Fruit fly (Drosophila melanogaster) whole organism, prepupa: Measurements from ENCODE around the gene Cnep1r2.

Experiments used
- CG10631 ChIP-seq: fragments of 200-800 bp; sonication (Bioruptor generic); optimal IDR thresholded peaks from 2 replicates; lab custom pipeline; 2016; ENCODE audit warnings: missing biosample characterization, missing genetic modification characterization
- CG10669 ChIP-seq: fragments of 200-800 bp; sonication (Bioruptor generic); optimal IDR thresholded peaks from 3 replicates; lab custom pipeline; 2018; ENCODE audit warnings: missing biosample characterization, mild to moderate bottlenecking, missing genetic modification characterization, moderate library complexity
- CG11762 ChIP-seq: fragments of 200-800 bp; sonication (Bioruptor generic); optimal IDR thresholded peaks from 3 replicates; lab custom pipeline; 2016; ENCODE audit warnings: missing biosample characterization, missing genetic modification characterization; ENCODE audit not compliant: insufficient read depth
- CG11902 ChIP-seq: fragments of 200-800 bp; sonication (Bioruptor generic); optimal IDR thresholded peaks from 3 replicates; lab custom pipeline; 2016; ENCODE audit warnings: missing biosample characterization, missing genetic modification characterization
- CG15336 ChIP-seq: fragments of 200-800 bp; sonication (Bioruptor generic); IDR thresholded peaks from 2 replicates; pipeline ENCODE4 v1.3.6; 2022; ENCODE audit warnings: missing biosample characterization, missing genetic modification characterization
- CG1621 ChIP-seq: fragments of 200-800 bp; sonication (Bioruptor generic); optimal IDR thresholded peaks from 3 replicates; lab custom pipeline; 2018; ENCODE audit warnings: missing biosample characterization, mild to moderate bottlenecking, missing genetic modification characterization
- CG16779 ChIP-seq: fragments of 200-800 bp; sonication (Bioruptor generic); optimal IDR thresholded peaks from 3 replicates; lab custom pipeline; 2017; ENCODE audit warnings: missing biosample characterization, mild to moderate bottlenecking, missing genetic modification characterization
- CG3032 ChIP-seq: fragments of 200-800 bp; optimal IDR thresholded peaks from 2 replicates; lab custom pipeline; 2019; ENCODE audit warnings: missing biosample characterization, mild to moderate bottlenecking, missing genetic modification characterization, moderate library complexity
- CG31627 ChIP-seq: fragments of 200-800 bp; sonication (Bioruptor generic); optimal IDR thresholded peaks from 3 replicates; lab custom pipeline; 2016; ENCODE audit warnings: missing biosample characterization, missing genetic modification characterization
- CG32006 ChIP-seq: fragments of 200-800 bp; sonication (Bioruptor generic); optimal IDR thresholded peaks from 3 replicates; lab custom pipeline; 2017; ENCODE audit warnings: missing biosample characterization, mild to moderate bottlenecking, missing genetic modification characterization
- CG34406 ChIP-seq: fragments of 200-800 bp; sonication (Bioruptor generic); optimal IDR thresholded peaks from 3 replicates; lab custom pipeline; 2016; ENCODE audit warnings: missing biosample characterization, missing genetic modification characterization
- CG3919 ChIP-seq: fragments of 200-800 bp; sonication (Bioruptor generic); optimal IDR thresholded peaks from 3 replicates; lab custom pipeline; 2016; ENCODE audit warnings: missing biosample characterization, missing genetic modification characterization
- CG6163 ChIP-seq: fragments of 200-800 bp; sonication (Bioruptor generic); IDR thresholded peaks from 3 replicates; pipeline ENCODE4 v1.3.6; 2022; ENCODE audit warnings: missing biosample characterization, missing genetic modification characterization
- CG6276 ChIP-seq: fragments of 200-800 bp; sonication (Bioruptor generic); optimal IDR thresholded peaks from 2 replicates; lab custom pipeline; 2017; ENCODE audit warnings: missing biosample characterization, mild to moderate bottlenecking, missing genetic modification characterization
- CG6792 ChIP-seq: fragments of 200-800 bp; sonication (Bioruptor generic); optimal IDR thresholded peaks from 3 replicates; lab custom pipeline; 2016; ENCODE audit warnings: missing biosample characterization, missing genetic modification characterization
- CG6808 ChIP-seq: fragments of 200-800 bp; sonication (Bioruptor generic); optimal IDR thresholded peaks from 3 replicates; lab custom pipeline; 2017; ENCODE audit warnings: missing biosample characterization, missing genetic modification characterization, mild to moderate bottlenecking, moderate library complexity, missing genetic modification reagents
- CG6854 ChIP-seq: fragments of 200-800 bp; sonication (Bioruptor generic); optimal IDR thresholded peaks from 2 replicates; lab custom pipeline; 2017; ENCODE audit warnings: missing biosample characterization, mild to moderate bottlenecking, missing genetic modification characterization
- CG7368 ChIP-seq: fragments of 200-800 bp; sonication (Bioruptor generic); optimal IDR thresholded peaks from 3 replicates; lab custom pipeline; 2016; ENCODE audit warnings: missing biosample characterization, missing genetic modification characterization
- CG8119 ChIP-seq: fragments of 200-800 bp; sonication (Bioruptor generic); IDR thresholded peaks from 3 replicates; pipeline ENCODE4 v1.3.6; 2022; ENCODE audit warnings: missing biosample characterization, missing genetic modification characterization
- CG8319 ChIP-seq: fragments of 200-800 bp; sonication (Bioruptor generic); optimal IDR thresholded peaks from 3 replicates; lab custom pipeline; 2016; ENCODE audit warnings: missing biosample characterization, missing genetic modification characterization
- CG8632 ChIP-seq: fragments of 200-800 bp; sonication (Bioruptor generic); optimal IDR thresholded peaks from 3 replicates; lab custom pipeline; 2016; ENCODE audit warnings: missing biosample characterization, missing genetic modification characterization
- Eip75B ChIP-seq: fragments of 200-800 bp; sonication (Bioruptor generic); optimal IDR thresholded peaks from 3 replicates; lab custom pipeline; 2016; ENCODE audit warnings: missing biosample characterization, missing genetic modification characterization
- Eip78C ChIP-seq: fragments of 200-800 bp; sonication (Bioruptor generic); peaks from one replicate; lab custom pipeline; 2016; ENCODE audit warnings: missing biosample characterization, missing genetic modification characterization
- Eip93F ChIP-seq: fragments of 200-800 bp; sonication (Bioruptor generic); optimal IDR thresholded peaks from 2 replicates; lab custom pipeline; 2016; ENCODE audit warnings: missing biosample characterization, mild to moderate bottlenecking, missing genetic modification characterization
- Ets21C ChIP-seq: fragments of 200-800 bp; sonication (Bioruptor generic); optimal IDR thresholded peaks from 3 replicates; lab custom pipeline; 2016; ENCODE audit warnings: missing biosample characterization, missing genetic modification characterization
- Ets96B ChIP-seq: fragments of 200-800 bp; optimal IDR thresholded peaks from 2 replicates; lab custom pipeline; 2019; ENCODE audit warnings: missing biosample characterization, mild to moderate bottlenecking, missing genetic modification characterization, moderate library complexity
- Hr4 ChIP-seq: fragments of 200-800 bp; sonication (Bioruptor generic); optimal IDR thresholded peaks from 3 replicates; lab custom pipeline; 2016; ENCODE audit warnings: missing biosample characterization, missing genetic modification characterization
- Lpt ChIP-seq: fragments of 200-800 bp; sonication (Bioruptor generic); optimal IDR thresholded peaks from 3 replicates; lab custom pipeline; 2016; ENCODE audit warnings: missing biosample characterization, missing genetic modification characterization
- Met ChIP-seq: fragments of 200-800 bp; sonication (Bioruptor generic); optimal IDR thresholded peaks from 3 replicates; lab custom pipeline; 2016; ENCODE audit warnings: missing biosample characterization, missing genetic modification characterization
- OdsH ChIP-seq: fragments of 200-800 bp; sonication (Bioruptor generic); optimal IDR thresholded peaks from 3 replicates; lab custom pipeline; 2016; ENCODE audit warnings: missing biosample characterization, missing genetic modification characterization
- Smox ChIP-seq: fragments of 200-800 bp; sonication (Bioruptor generic); optimal IDR thresholded peaks from 3 replicates; lab custom pipeline; 2016; ENCODE audit warnings: missing biosample characterization, missing genetic modification characterization
- Sox14 ChIP-seq: fragments of 200-800 bp; sonication (Bioruptor generic); optimal IDR thresholded peaks from 3 replicates; lab custom pipeline; 2016; ENCODE audit warnings: missing biosample characterization, missing genetic modification characterization
- Sox15 ChIP-seq: fragments of 200-800 bp; sonication (Bioruptor generic); optimal IDR thresholded peaks from 3 replicates; lab custom pipeline; 2016; ENCODE audit warnings: missing biosample characterization, missing genetic modification characterization
- achi ChIP-seq: fragments of 200-800 bp; sonication (Bioruptor generic); optimal IDR thresholded peaks from 3 replicates; lab custom pipeline; 2016; ENCODE audit warnings: missing biosample characterization, missing genetic modification characterization
- dac ChIP-seq: fragments of 200-800 bp; sonication (Bioruptor generic); optimal IDR thresholded peaks from 2 replicates; lab custom pipeline; 2017; ENCODE audit warnings: missing biosample characterization, mild to moderate bottlenecking, missing genetic modification characterization
- dsx ChIP-seq: fragments of 200-800 bp; optimal IDR thresholded peaks from 3 replicates; lab custom pipeline; 2019; ENCODE audit warnings: missing biosample characterization, mild to moderate bottlenecking, missing genetic modification characterization, moderate library complexity; ENCODE audit not compliant: poor library complexity, severe bottlenecking
- esn ChIP-seq: fragments of 200-800 bp; sonication (Bioruptor generic); optimal IDR thresholded peaks from 2 replicates; lab custom pipeline; 2016; ENCODE audit warnings: missing biosample characterization, mild to moderate bottlenecking, missing genetic modification characterization, moderate library complexity
- fd59A ChIP-seq: fragments of 200-800 bp; sonication (Bioruptor generic); optimal IDR thresholded peaks from 2 replicates; lab custom pipeline; 2017; ENCODE audit warnings: missing biosample characterization, mild to moderate bottlenecking, missing genetic modification characterization, missing genetic modification reagents
- fd85E ChIP-seq: fragments of 200-800 bp; sonication (Bioruptor generic); optimal IDR thresholded peaks from 3 replicates; lab custom pipeline; 2016; ENCODE audit warnings: missing biosample characterization, missing genetic modification characterization
- fkh ChIP-seq: fragments of 200-800 bp; sonication (Bioruptor generic); optimal IDR thresholded peaks from 3 replicates; lab custom pipeline; 2017; ENCODE audit warnings: missing biosample characterization, mild to moderate bottlenecking, missing genetic modification characterization, moderate library complexity
- net ChIP-seq: fragments of 200-800 bp; sonication (Bioruptor generic); optimal IDR thresholded peaks from 3 replicates; lab custom pipeline; 2016; ENCODE audit warnings: missing biosample characterization, missing genetic modification characterization
- salr ChIP-seq, 2 experiments: fragments of 200-800 bp; sonication (Bioruptor generic); optimal IDR thresholded peaks; 3 replicates each; lab custom pipeline; 2016 to 2018; ENCODE audit warnings: missing biosample characterization in 2 of 2, missing genetic modification characterization in 2 of 2, mild to moderate bottlenecking in 1 of 2
- svp ChIP-seq: fragments of 200-800 bp; sonication (Bioruptor generic); peaks from one replicate; lab custom pipeline; 2016; ENCODE audit warnings: missing biosample characterization, missing genetic modification characterization
- vri ChIP-seq: fragments of 200-800 bp; sonication (Bioruptor generic); optimal IDR thresholded peaks from 3 replicates; lab custom pipeline; 2016; ENCODE audit warnings: missing biosample characterization, mild to moderate bottlenecking, missing genetic modification characterization

Cnep1r2 gene

dm6 chr3L:10659524-10659923, 21.6 kb downstream of the Cnep1r2 start:
- TF ChIP-seq CG10669 (GFP tag; lab: Kevin White, UChicago) = no peak
- no peak for TF ChIP-seq CG31627 (GFP tag; lab: Kevin White, UChicago)
- TF ChIP-seq CG11902 = no peak
- TF ChIP-seq CG3919 = no peak
- TF ChIP-seq fd85E (GFP tag; lab: Kevin White, UChicago) = no peak
- no peak for TF ChIP-seq CG8632
- no peak for TF ChIP-seq esn

DNA sequence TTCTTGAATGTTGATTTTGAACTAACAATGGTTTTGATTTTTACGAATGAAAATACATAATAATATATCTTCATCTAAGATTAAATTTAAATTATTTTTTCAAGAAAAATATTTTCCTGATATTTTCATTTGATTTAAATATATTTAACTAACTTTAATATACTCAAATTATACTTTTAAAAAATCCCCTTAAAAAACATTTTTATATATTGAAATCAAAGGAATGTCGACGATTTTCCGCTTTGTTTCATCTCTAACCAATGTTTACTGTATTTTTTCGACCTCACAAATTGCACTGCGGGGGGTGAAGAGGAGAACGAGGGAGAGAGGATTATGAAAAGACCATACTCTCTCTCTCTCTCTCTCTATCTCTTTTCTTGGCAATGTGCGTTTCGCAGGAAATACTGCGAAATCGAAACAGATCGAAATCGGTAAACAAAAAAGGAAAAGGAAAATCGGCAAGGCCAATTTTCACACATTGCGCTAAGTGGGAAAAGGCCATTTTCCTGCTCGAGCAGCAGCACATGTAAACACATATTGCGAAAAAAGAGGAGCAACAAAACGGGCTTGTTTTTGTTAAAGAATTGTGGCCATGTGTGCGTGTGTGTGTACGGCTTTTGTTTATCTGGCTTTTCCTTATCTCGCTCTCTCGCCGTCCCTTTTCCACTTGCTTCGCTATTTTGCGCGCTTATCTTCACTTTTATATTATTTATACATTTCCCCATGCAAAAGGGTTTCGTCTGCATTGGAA, 22.2 kb downstream of the Cnep1r2 start:
- TF ChIP-seq CG6854 (GFP tag; lab: Kevin White, UChicago) (no peak), Sox14 (no peak), vri (no peak), Eip75B (GFP tag; lab: Kevin White, UChicago) (no peak), fkh (GFP tag; lab: Kevin White, UChicago) (peak; percentile 51), svp (GFP tag; lab: Kevin White, UChicago) (peak; percentile 64), Eip93F (GFP tag; lab: Kevin White, UChicago) (no peak), dsx (GFP tag; lab: Kevin White, UChicago) (no peak), CG7368 (GFP tag; lab: Kevin White, UChicago) (no peak), CG1621 (tag; lab: Kevin White, UChicago) (no peak), Eip78C (peak; percentile 36), Ets21C (GFP tag; lab: Kevin White, UChicago) (no peak), CG16779 (tag; lab: Kevin White, UChicago) (peak; percentile 29), CG8632 (peak; percentile 2)

- TF ChIP-seq dac (GFP tag; lab: Kevin White, UChicago) (no peak), CG15336 (peak; percentile 24; the same call in 1 of the 2 replicates), Eip75B (GFP tag; lab: Kevin White, UChicago) (peak; percentile 30), Lpt (no peak), vri (peak; percentile 36), OdsH (GFP tag; lab: Kevin White, UChicago) (peak; percentile 29), CG6808 (GFP tag; lab: Kevin White, UChicago) (peak; percentile 26), CG3032 (tag; lab: Kevin White, UChicago) (peak; percentile 35), fd59A (no peak), CG8119 (GFP tag; lab: Robert Waterston, UW) (peak; percentile 44; the same call in 1 of the 3 replicates), CG16779 (tag; lab: Kevin White, UChicago) (peak; percentile 28), Met (GFP tag; lab: Kevin White, UChicago) (peak; percentile 7), CG8319 (no peak), CG34406 (no peak), CG6276 (peak; percentile 13), CG10631 (GFP tag; lab: Kevin White, UChicago) (peak; percentile 66), achi (peak; percentile 38), Hr4 (GFP tag; lab: Kevin White, UChicago) (no peak), CG3919 (peak; percentile 26), salr (GFP tag; optimal IDR thresholded peaks at IDR 0.05; lab: Kevin White, UChicago) (no peak), CG32006 (GFP tag; lab: Kevin White, UChicago) (peak; percentile 35), Ets96B (tag; lab: Kevin White, UChicago) (no peak), net (GFP tag; lab: Kevin White, UChicago) (peak; percentile 29), CG6163 (GFP tag; lab: Robert Waterston, UW) (peak; percentile 49; the same call in 1 of the 3 replicates), Ets21C (GFP tag; lab: Kevin White, UChicago) (no peak), Eip78C (peak; percentile 78), CG8632 (peak; percentile 0), Sox14 (peak; percentile 3), Sox15 (GFP tag; lab: Kevin White, UChicago) (no peak), CG10669 (GFP tag; lab: Kevin White, UChicago) (peak; percentile 27), Smox (GFP tag; lab: Kevin White, UChicago) (peak; percentile 39), CG6854 (GFP tag; lab: Kevin White, UChicago) (peak; percentile 78), CG6792 (peak; percentile 1), CG11762 (GFP tag; lab: Kevin White, UChicago) (no peak)
Observed at dm6 chr3L:10660744-10661589, 23.0 kb downstream of the Cnep1r2 start, which contains the start of the genes CG32066 and CG8003. TSS of gene CG32066 (minus strand) at chr3L:10661013. TSS of gene CG8003 (plus strand) at chr3L:10661475.
